Worm (Caenorhabditis elegans): Measurements from ENCODE around the gene odr-2.
A peak's percentile ranks its signal among the peaks of the same experiment; 100 is the strongest.

odr-2 gene

DNA sequence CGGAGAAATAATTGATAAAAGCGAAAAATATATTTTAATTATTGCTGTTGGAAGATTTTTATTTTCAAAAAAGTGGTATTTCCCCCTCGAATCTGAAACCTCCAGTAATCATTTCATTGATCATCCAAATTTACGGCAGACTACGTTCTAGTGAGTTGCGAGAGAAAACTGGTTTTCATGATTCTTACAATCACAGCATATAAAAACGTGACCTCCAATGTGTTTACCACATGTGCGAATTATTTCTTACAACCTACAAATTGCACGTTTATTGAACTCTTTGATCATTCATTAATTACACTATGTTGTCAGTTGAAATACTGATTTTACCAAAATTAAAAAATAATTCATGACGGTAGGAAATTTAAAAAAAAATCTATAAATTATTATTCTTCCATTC lies 14.1 kb upstream of the odr-2 start (continued):
- peak in 1 of 2 experiments; percentile 40 for TF ChIP-seq efl-1 (optimal IDR thresholded peaks at IDR 0.05)
- peak; percentile 10 to 94 for TF ChIP-seq efl-1 (GFP tag; optimal IDR thresholded peaks at IDR 0.05 in 1 of 2)
- TF ChIP-seq nhr-20 (tag; optimal IDR thresholded peaks at IDR 0.05), result peak; percentile 100
- peak; percentile 44 for TF ChIP-seq lir-3 (tag; optimal IDR thresholded peaks at IDR 0.05; ENCODE audit: poor library complexity)
- TF ChIP-seq snu-23 (GFP tag; optimal IDR thresholded peaks at IDR 0.05), result peak; percentile 73
- TF ChIP-seq unc-86 (tag; optimal IDR thresholded peaks at IDR 0.05), result no peak
- no peak for TF ChIP-seq nhr-28 (tag; optimal IDR thresholded peaks at IDR 0.05)
- no peak for TF ChIP-seq pqm-1 (tag; optimal IDR thresholded peaks at IDR 0.05)
- TF ChIP-seq blmp-1 (tag; optimal IDR thresholded peaks at IDR 0.05), result peak; percentile 70

ce11 chrV:7091287-7091686 lies 12.1 kb upstream of the odr-2 start, which contains the start of gene nhr-286:
Gene nhr-286 (minus strand): TSS chrV:7091610.
- TF ChIP-seq nhr-90 (tag; optimal IDR thresholded peaks at IDR 0.05; ENCODE audit: poor library complexity) (no peak), xbp-1 (tag; optimal IDR thresholded peaks at IDR 0.05) (no peak), nhr-85 (tag) (peak; percentile 50), hlh-17 (GFP tag; optimal IDR thresholded peaks at IDR 0.05; ENCODE audit: borderline replicate concordance) (no peak), rnt-1 (tag; optimal IDR thresholded peaks at IDR 0.05) (no peak), ceh-88 (GFP tag; IDR thresholded peaks at IDR 0.05) (no peak), ama-1 (optimal IDR thresholded peaks at IDR 0.05) (peak; percentile 39), nhr-20 (tag; optimal IDR thresholded peaks at IDR 0.05) (peak; percentile 51), tbx-2 (tag; optimal IDR thresholded peaks at IDR 0.05) (no peak)

ce11 chrV:7093720-7094401 lies 9.5 kb upstream of the odr-2 start, which contains the start of gene nhr-135:
Gene nhr-135 (minus strand): TSS chrV:7093770.
- TF ChIP-seq jun-1 (tag; optimal IDR thresholded peaks at IDR 0.05), result no peak
- TF ChIP-seq grh-1 (GFP tag; IDR thresholded peaks at IDR 0.05), result no peak
- peak; percentile 99 for TF ChIP-seq blmp-1 (tag; optimal IDR thresholded peaks at IDR 0.05)
- no peak for TF ChIP-seq ztf-4 (tag; optimal IDR thresholded peaks at IDR 0.05)
- no peak for TF ChIP-seq ama-1 (optimal IDR thresholded peaks at IDR 0.05)
- TF ChIP-seq nhr-47 (tag; optimal IDR thresholded peaks at IDR 0.05), result peak; percentile 27
- peak; percentile 60 for TF ChIP-seq nhr-90 (tag; optimal IDR thresholded peaks at IDR 0.05; ENCODE audit: poor library complexity)
- TF ChIP-seq ceh-63 (GFP tag; optimal IDR thresholded peaks at IDR 0.05), result no peak
- no peak for TF ChIP-seq ceh-82 (tag; optimal IDR thresholded peaks at IDR 0.05)
- TF ChIP-seq alr-1 (tag; optimal IDR thresholded peaks at IDR 0.05; ENCODE audit: borderline replicate concordance), result no peak
- TF ChIP-seq sptf-1 (tag; optimal IDR thresholded peaks at IDR 0.05), result no peak
- TF ChIP-seq mep-1 (tag; optimal IDR thresholded peaks at IDR 0.05), result peak; percentile 58
- peak; percentile 6 for TF ChIP-seq C16A3.4 (tag; optimal IDR thresholded peaks at IDR 0.05)
- peak; percentile 56 for TF ChIP-seq unc-130 (tag; optimal IDR thresholded peaks at IDR 0.05)
- no peak for TF ChIP-seq zip-4 (GFP tag; optimal IDR thresholded peaks at IDR 0.05)
- no peak for TF ChIP-seq F16B12.6 (tag; optimal IDR thresholded peaks at IDR 0.05)
- peak in 2 of 3 experiments; percentile 28 to 32 for TF ChIP-seq dpl-1 (GFP tag; optimal IDR thresholded peaks at IDR 0.05)
- no peak for TF ChIP-seq egl-13 (tag; optimal IDR thresholded peaks at IDR 0.05)
- TF ChIP-seq mdl-1 (tag; optimal IDR thresholded peaks at IDR 0.05), result peak in 1 of 2 experiments; percentile 89
- peak in 4 of 6 experiments; percentile 12 to 69 (median 49) for TF ChIP-seq elt-3 (tag; optimal IDR thresholded peaks at IDR 0.05)
- TF ChIP-seq Y116A8C.19 (tag; optimal IDR thresholded peaks at IDR 0.05; ENCODE audit: borderline replicate concordance), result no peak
- no peak for TF ChIP-seq unc-98 (GFP tag; IDR thresholded peaks at IDR 0.05)
- peak in 1 of 2 experiments; percentile 30 for TF ChIP-seq efl-1 (optimal IDR thresholded peaks at IDR 0.05)
- TF ChIP-seq efl-1 (GFP tag; optimal IDR thresholded peaks at IDR 0.05 in 1 of 2), result peak; percentile 24 to 40
- no peak for TF ChIP-seq fkh-10 (GFP tag; optimal IDR thresholded peaks at IDR 0.05)
- no peak for TF ChIP-seq efl-3 (GFP tag; optimal IDR thresholded peaks at IDR 0.05)
- no peak for TF ChIP-seq ceh-90 (tag; optimal IDR thresholded peaks at IDR 0.05)
- no peak for TF ChIP-seq unc-30 (tag; optimal IDR thresholded peaks at IDR 0.05)
- peak; percentile 40 for TF ChIP-seq tbx-2 (tag; optimal IDR thresholded peaks at IDR 0.05)
- no peak for TF ChIP-seq lin-13 (GFP tag; optimal IDR thresholded peaks at IDR 0.05)
- TF ChIP-seq nhr-19 (GFP tag; conservative IDR thresholded peaks at IDR 0.05), result peak; percentile 25
- TF ChIP-seq nhr-71 (tag; optimal IDR thresholded peaks at IDR 0.05), result peak; percentile 66
- peak; percentile 57 for TF ChIP-seq nhr-85 (tag)
- no peak for TF ChIP-seq fos-1 (tag; optimal IDR thresholded peaks at IDR 0.05)
- no peak for TF ChIP-seq hlh-4 (tag; optimal IDR thresholded peaks at IDR 0.05)
- peak; percentile 43 for TF ChIP-seq nhr-77 (tag; optimal IDR thresholded peaks at IDR 0.05)
- TF ChIP-seq lin-14 (GFP tag; optimal IDR thresholded peaks at IDR 0.05), result peak; percentile 83
